Fruit fly (Drosophila melanogaster): Measurements from ENCODE around the gene Abd-B.

Abd-B gene

DNA sequence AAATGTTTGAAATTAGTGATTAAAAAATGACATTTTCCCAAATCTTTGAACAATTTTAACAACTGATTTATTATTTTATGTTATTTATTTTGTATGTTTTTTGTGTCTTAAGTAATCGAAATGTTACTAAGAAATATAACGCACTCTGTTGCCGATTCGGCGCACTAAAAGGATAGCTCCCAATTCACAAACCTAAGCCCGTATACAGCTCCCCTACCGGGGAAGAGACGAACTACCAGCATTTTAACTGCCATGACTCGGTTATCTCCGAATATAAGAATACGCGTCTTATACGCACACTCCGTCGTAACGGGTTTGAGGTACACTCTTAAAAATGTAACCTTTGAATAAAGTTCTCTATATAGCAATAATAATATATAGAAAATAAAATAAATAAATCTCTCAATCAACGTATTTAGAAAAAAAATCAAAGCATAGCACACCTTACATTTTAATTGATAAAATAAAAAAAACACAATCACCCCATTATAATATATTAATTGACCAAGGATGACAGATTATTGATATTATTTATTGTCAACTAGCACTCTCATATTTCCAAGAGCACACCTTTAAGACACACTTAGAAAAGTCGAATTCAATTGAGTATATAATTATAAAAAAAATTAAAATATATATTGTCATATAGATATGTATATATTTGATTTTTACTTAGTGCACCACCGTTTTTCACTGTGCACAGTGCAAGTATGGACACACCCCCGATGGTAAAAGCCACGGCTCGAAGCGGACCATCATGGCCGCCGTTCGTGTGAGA, 14.1 kb downstream of the Abd-B start (continued):
- TF ChIP-seq CG15514 (GFP tag; optimal IDR thresholded peaks at IDR 0.05): peak; percentile 43
- peak; percentile 5 for TF ChIP-seq gfzf (GFP tag; optimal IDR thresholded peaks at IDR 0.05)
- peak; percentile 93 for TF ChIP-seq Sox100B (GFP tag; optimal IDR thresholded peaks at IDR 0.05)
- TF ChIP-seq wdn (GFP tag; IDR thresholded peaks at IDR 0.05): no peak
- TF ChIP-seq eyg (GFP tag; optimal IDR thresholded peaks at IDR 0.05): no peak
- peak; percentile 95 for TF ChIP-seq gem (tag; optimal IDR thresholded peaks at IDR 0.05)
- no peak for TF ChIP-seq CG7963 (GFP tag; IDR thresholded peaks at IDR 0.05; ENCODE audit: partially characterized antibody)
- TF ChIP-seq CG30403 (GFP tag; optimal IDR thresholded peaks at IDR 0.05): peak; percentile 86
- TF ChIP-seq Pdp1 (GFP tag; optimal IDR thresholded peaks at IDR 0.05): peak in 1 of 2 experiments; percentile 51
- no peak for TF ChIP-seq sima (GFP tag; optimal IDR thresholded peaks at IDR 0.05)
- TF ChIP-seq seq (GFP tag; IDR thresholded peaks at IDR 0.05): 0 out of 2 replicates have a peak, but pooled peaks have one; percentile 34
- TF ChIP-seq exex (tag; optimal IDR thresholded peaks at IDR 0.05): no peak
- peak; percentile 97 for TF ChIP-seq CG18262 (tag; optimal IDR thresholded peaks at IDR 0.05)
- peak; percentile 15 for TF ChIP-seq CG17802 (tag; optimal IDR thresholded peaks at IDR 0.05)
- TF ChIP-seq CG30020 (tag; optimal IDR thresholded peaks at IDR 0.05): no peak

DNA sequence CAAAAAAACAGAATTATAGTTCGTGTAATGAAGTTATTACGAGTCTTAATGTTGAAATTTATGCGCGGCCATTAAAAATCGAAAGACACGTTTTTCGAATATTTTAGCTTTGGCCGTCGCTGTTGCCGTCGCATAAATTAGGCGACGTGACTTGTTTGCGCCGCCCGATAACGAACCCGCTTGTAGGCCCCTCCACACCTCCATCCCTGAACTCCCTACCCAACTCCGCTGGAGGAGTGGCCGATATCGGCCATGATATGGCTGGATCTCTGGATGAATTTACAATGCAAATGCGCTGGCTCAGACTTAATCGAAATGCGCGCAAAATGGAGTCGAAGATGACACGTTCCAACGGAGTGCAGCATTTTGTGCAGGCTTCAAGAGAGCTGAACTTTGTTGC, 17.6 kb downstream of the Abd-B start:
- TF ChIP-seq Mad (GFP tag; optimal IDR thresholded peaks at IDR 0.05) (no peak), Abd-B (GFP tag; optimal IDR thresholded peaks at IDR 0.05) (peak; percentile 21), Spps (tag; optimal IDR thresholded peaks at IDR 0.05) (no peak), tx (GFP tag; optimal IDR thresholded peaks at IDR 0.05) (no peak), Nf-YB (GFP tag; optimal IDR thresholded peaks at IDR 0.05) (peak; percentile 3), CG3163 (GFP tag; optimal IDR thresholded peaks at IDR 0.05) (no peak), hb (GFP tag; IDR thresholded peaks at IDR 0.05; ENCODE audit: partially characterized antibody) (no peak), pnt (GFP tag; optimal IDR thresholded peaks at IDR 0.05) (no peak), Doc2 (GFP tag; IDR thresholded peaks at IDR 0.05) (no peak), CG12769 (tag; optimal IDR thresholded peaks at IDR 0.05) (peak; percentile 80), vvl (GFP tag; IDR thresholded peaks at IDR 0.05) (peak; percentile 93), CG9876 (GFP tag; optimal IDR thresholded peaks at IDR 0.05) (no peak)

DNA sequence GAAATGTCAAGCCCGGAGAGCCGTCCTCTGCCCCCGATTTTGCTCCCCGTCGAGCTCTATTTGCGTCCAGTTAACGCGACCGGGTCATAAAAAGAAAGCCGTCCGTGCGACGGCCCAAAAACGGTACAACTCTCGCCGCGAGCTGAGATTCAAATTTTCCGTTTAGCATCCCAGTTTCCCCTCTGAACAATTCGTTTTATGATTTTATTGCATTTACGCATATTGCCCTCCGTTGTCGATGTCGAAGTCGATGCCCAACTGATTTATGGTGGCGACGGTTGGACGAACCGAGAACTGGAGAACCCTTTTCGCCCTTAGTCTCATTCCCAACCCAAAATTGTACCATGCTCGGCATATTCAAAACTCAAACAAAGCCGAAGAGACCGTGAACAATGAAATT, 20.7 kb downstream of the Abd-B start:
- TF ChIP-seq tll (GFP tag; optimal IDR thresholded peaks at IDR 0.05): peak in 1 of 2 experiments; percentile 71
- peak; percentile 92 for TF ChIP-seq cad (GFP tag; optimal IDR thresholded peaks at IDR 0.05)
- no peak for TF ChIP-seq Atf-2 (GFP tag; optimal IDR thresholded peaks at IDR 0.05)

DNA sequence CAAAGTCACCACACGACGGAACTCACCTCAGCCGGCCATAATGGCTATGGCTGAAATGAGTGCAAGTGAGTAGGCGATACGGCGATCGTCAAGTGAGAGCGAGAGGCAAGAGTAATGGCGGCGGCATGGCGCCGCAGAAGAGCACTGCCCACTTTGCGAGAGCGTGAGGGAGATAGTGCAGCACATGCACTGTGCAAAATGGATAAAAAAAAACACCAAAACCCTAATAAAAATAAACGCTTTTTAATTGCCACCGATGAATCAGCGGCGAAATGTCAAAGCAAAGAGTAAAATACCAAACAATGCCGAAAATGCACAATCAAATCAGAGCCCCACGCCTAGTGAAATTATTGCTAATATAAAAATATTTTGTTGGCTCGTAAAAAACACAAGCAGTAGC, 23.4 kb downstream of the Abd-B start:
- peak; percentile 47 for TF ChIP-seq CG32532 (GFP tag; IDR thresholded peaks at IDR 0.05)
- TF ChIP-seq CG8281 (tag; optimal IDR thresholded peaks at IDR 0.05): no peak
- TF ChIP-seq CG16815 (GFP tag; optimal IDR thresholded peaks at IDR 0.05): no peak
- peak; percentile 67; the same call in 1 of the 2 replicates for TF ChIP-seq ara (GFP tag; IDR thresholded peaks at IDR 0.05)
- TF ChIP-seq z (GFP tag; IDR thresholded peaks at IDR 0.05): peak; percentile 59; the same call in 1 of the 3 replicates
- TF ChIP-seq HmgD (GFP tag; optimal IDR thresholded peaks at IDR 0.05): peak; percentile 71
- TF ChIP-seq Chrac-16 (GFP tag; optimal IDR thresholded peaks at IDR 0.05): peak; percentile 10
- TF ChIP-seq ken (GFP tag; IDR thresholded peaks at IDR 0.05): peak; percentile 59; the same call in 1 of the 3 replicates
- TF ChIP-seq CG7372 (GFP tag; IDR thresholded peaks at IDR 0.05): peak; percentile 34; the same call in 1 of the 2 replicates
- peak; percentile 24; the same call in 1 of the 2 replicates for TF ChIP-seq CG6689 (GFP tag; IDR thresholded peaks at IDR 0.05)
- peak; percentile 99 for TF ChIP-seq CG1832 (GFP tag; optimal IDR thresholded peaks at IDR 0.05)
- TF ChIP-seq CG7963 (GFP tag; IDR thresholded peaks at IDR 0.05; ENCODE audit: partially characterized antibody): peak; percentile 27; the same call in 2 of the 3 replicates
- TF ChIP-seq sug (tag; optimal IDR thresholded peaks at IDR 0.05): no peak
- TF ChIP-seq H15 (GFP tag; IDR thresholded peaks at IDR 0.05): 0 out of 3 replicates have a peak, but pooled peaks have one; percentile 33
- TF ChIP-seq br (optimal IDR thresholded peaks at IDR 0.05): no peak
- peak; percentile 51 for TF ChIP-seq pb (GFP tag; optimal IDR thresholded peaks at IDR 0.05)
- TF ChIP-seq CG4707 (GFP tag; optimal IDR thresholded peaks at IDR 0.05): no peak

All from whole organism, embryonic.